Worm (Caenorhabditis elegans) whole organism, L2 larva: Measurements from ENCODE around the gene poml-1.

Experiments used
- ceh-82 ChIP-seq: fragments of 150-350 bp; optimal IDR thresholded peaks from 2 replicates; lab custom pipeline; 2014; ENCODE audit warnings: missing biosample characterization, missing genetic modification characterization
- lin-11 ChIP-seq: fragments of 150-350 bp; sonication (generic microtip); optimal IDR thresholded peaks from 2 replicates; lab custom pipeline; 2014; ENCODE audit warnings: missing biosample characterization, missing genetic modification characterization, inconsistent platforms, mixed read lengths
- lin-39 ChIP-seq: fragments of 150-350 bp; optimal IDR thresholded peaks from 2 replicates; lab custom pipeline; 2014; ENCODE audit warnings: missing biosample characterization, missing genetic modification reagents, missing genetic modification characterization
- lsy-2 ChIP-seq, 2 experiments: fragments of 150-350 bp in 1 of 2; sonication (generic microtip) in 1 of 2; optimal IDR thresholded peaks; 2 replicates each; lab custom pipeline; 2014 to 2017; ENCODE audit warnings: missing biosample characterization in 2 of 2, missing genetic modification characterization in 2 of 2
- mbf-1 ChIP-seq: sonication (generic microtip); optimal IDR thresholded peaks from 2 replicates; lab custom pipeline; 2017; ENCODE audit warnings: missing biosample characterization, missing genetic modification characterization
- mdl-1 ChIP-seq, 2 experiments: fragments of 150-350 bp in 1 of 2; sonication (generic microtip) in 1 of 2; optimal IDR thresholded peaks; 2 replicates each; lab custom pipeline; 2017; ENCODE audit warnings: missing biosample characterization in 2 of 2, missing genetic modification characterization in 2 of 2
- nhr-12 ChIP-seq: fragments of 150-350 bp; optimal IDR thresholded peaks from 2 replicates; lab custom pipeline; 2014; ENCODE audit warnings: missing biosample characterization, missing genetic modification characterization
- snpc-4 ChIP-seq: fragments of 150-350 bp; optimal IDR thresholded peaks from 2 replicates; lab custom pipeline; 2014; ENCODE audit warnings: missing biosample characterization, missing genetic modification characterization
- unc-62 ChIP-seq: fragments of 150-350 bp; optimal IDR thresholded peaks from 2 replicates; lab custom pipeline; 2014; ENCODE audit warnings: missing biosample characterization, missing genetic modification reagents, missing genetic modification characterization
- ztf-4 ChIP-seq: fragments of 150-350 bp; optimal IDR thresholded peaks from 2 replicates; lab custom pipeline; 2014; ENCODE audit warnings: missing biosample characterization, missing genetic modification characterization

- no peak for TF ChIP-seq nhr-12 (tag; lab: Kevin White, UChicago)
- TF ChIP-seq unc-62 (GFP tag; lab: Kevin White, UChicago): no peak
- TF ChIP-seq lsy-2 (tag; optimal IDR thresholded peaks at IDR 0.05; lab: Kevin White, UChicago): no peak
- TF ChIP-seq ceh-82 (tag; lab: Kevin White, UChicago): no peak
- no peak for TF ChIP-seq lin-39 (tag; lab: Kevin White, UChicago)
- no peak for TF ChIP-seq mbf-1 (tag; lab: Kevin White, UChicago)
- TF ChIP-seq mdl-1 (tag; optimal IDR thresholded peaks at IDR 0.05; lab: Kevin White, UChicago): no peak
- no peak for TF ChIP-seq lin-11 (tag; lab: Kevin White, UChicago)
- no peak for TF ChIP-seq snpc-4
- no peak for TF ChIP-seq ztf-4 (tag; lab: Kevin White, UChicago)
Measured at ce11 chrX:13702923-13703322, 19.8 kb downstream of the poml-1 start.
